Fruit fly (Drosophila melanogaster) whole organism, embryonic: ENCODE measurements around the gene CG10638.

ENCODE experiments used
- CG11398 ChIP-seq: fragments of 200-800 bp; sonication (Bioruptor generic); optimal IDR thresholded peaks from 2 replicates; lab custom pipeline; 2016; ENCODE audit warnings: missing biosample characterization, missing genetic modification characterization
- CG11504 ChIP-seq: fragments of 200-800 bp; sonication (Bioruptor generic); optimal IDR thresholded peaks from 3 replicates; lab custom pipeline; 2019; ENCODE audit warnings: missing biosample characterization, mild to moderate bottlenecking, missing genetic modification characterization, moderate library complexity
- CG12769 ChIP-seq: fragments of 200-800 bp; sonication (Bioruptor generic); optimal IDR thresholded peaks from 2 replicates; lab custom pipeline; 2019; ENCODE audit warnings: missing biosample characterization, mild to moderate bottlenecking, missing genetic modification characterization, moderate library complexity
- CG13624 ChIP-seq: fragments of 200-800 bp; sonication (Bioruptor generic); optimal IDR thresholded peaks from 2 replicates; lab custom pipeline; 2016; ENCODE audit warnings: missing biosample characterization, missing genetic modification characterization
- CG16813 ChIP-seq: fragments of 200-800 bp; sonication (Bioruptor generic); IDR thresholded peaks from 3 replicates; pipeline ENCODE4 v1.3.6; 2022; ENCODE audit warnings: missing biosample characterization, missing genetic modification characterization; ENCODE audit not compliant: partially characterized antibody
- CG2120 ChIP-seq: fragments of 200-800 bp; sonication (Bioruptor generic); optimal IDR thresholded peaks from 3 replicates; lab custom pipeline; 2016; ENCODE audit warnings: missing biosample characterization, missing genetic modification characterization
- CG2199 ChIP-seq: fragments of 200-800 bp; sonication (Bioruptor generic); IDR thresholded peaks from 3 replicates; pipeline ENCODE4 v1.3.6; 2022; ENCODE audit warnings: missing biosample characterization, missing genetic modification characterization
- CG2875 ChIP-seq: fragments of 200-800 bp; sonication (Bioruptor generic); optimal IDR thresholded peaks from 2 replicates; lab custom pipeline; 2017; ENCODE audit warnings: missing biosample characterization, mild to moderate bottlenecking, missing genetic modification characterization, missing genetic modification reagents
- CG3065 ChIP-seq: fragments of 200-800 bp; sonication (Bioruptor generic); optimal IDR thresholded peaks from 2 replicates; lab custom pipeline; 2016; ENCODE audit warnings: missing biosample characterization, missing genetic modification characterization
- CG3407 ChIP-seq: fragments of 200-800 bp; sonication (Bioruptor generic); optimal IDR thresholded peaks from 2 replicates; lab custom pipeline; 2018; ENCODE audit warnings: missing biosample characterization, mild to moderate bottlenecking, missing genetic modification characterization
- CG34224 ChIP-seq: fragments of 200-800 bp; sonication (Bioruptor generic); IDR thresholded peaks from 3 replicates; pipeline ENCODE4 v1.3.6; 2022; ENCODE audit warnings: missing biosample characterization, missing genetic modification characterization; ENCODE audit not compliant: partially characterized antibody
- CG4282 ChIP-seq: fragments of 200-800 bp; sonication (Bioruptor generic); optimal IDR thresholded peaks from 2 replicates; lab custom pipeline; 2016; ENCODE audit warnings: missing biosample characterization, missing genetic modification characterization
- CG5180 ChIP-seq: fragments of 200-800 bp; sonication (Bioruptor generic); optimal IDR thresholded peaks from 3 replicates; lab custom pipeline; 2017; ENCODE audit warnings: missing biosample characterization, missing genetic modification characterization, mild to moderate bottlenecking, moderate library complexity, missing genetic modification reagents
- CG6272 ChIP-seq: fragments of 200-800 bp; sonication (Bioruptor generic); IDR thresholded peaks from 2 replicates; pipeline ENCODE4 v1.3.6; 2022; ENCODE audit warnings: missing biosample characterization, missing genetic modification characterization
- CG6683 ChIP-seq: fragments of 200-800 bp; sonication (Bioruptor generic); optimal IDR thresholded peaks from 2 replicates; lab custom pipeline; 2017; ENCODE audit warnings: missing biosample characterization, mild to moderate bottlenecking, missing genetic modification characterization, missing genetic modification reagents
- CG6689 ChIP-seq: fragments of 200-800 bp; sonication (Bioruptor generic); IDR thresholded peaks from 2 replicates; pipeline ENCODE4 v1.3.6; 2022; ENCODE audit warnings: missing biosample characterization, missing genetic modification characterization
- CG7745 ChIP-seq: fragments of 200-800 bp; sonication (Bioruptor generic); optimal IDR thresholded peaks from 2 replicates; lab custom pipeline; 2018; ENCODE audit warnings: missing biosample characterization, mild to moderate bottlenecking, missing genetic modification characterization, moderate library complexity
- CG7928 ChIP-seq: fragments of 200-800 bp; sonication (Bioruptor generic); optimal IDR thresholded peaks from 2 replicates; lab custom pipeline; 2017; ENCODE audit warnings: missing biosample characterization, mild to moderate bottlenecking, missing genetic modification characterization
- CG8281 ChIP-seq: fragments of 200-800 bp; sonication (Bioruptor generic); optimal IDR thresholded peaks from 2 replicates; lab custom pipeline; 2018; ENCODE audit warnings: missing biosample characterization, mild to moderate bottlenecking, missing genetic modification characterization, moderate library complexity
- CG8765 ChIP-seq: fragments of 200-800 bp; sonication (Bioruptor generic); IDR thresholded peaks from 2 replicates; pipeline ENCODE4 v1.3.6; 2022; ENCODE audit warnings: missing biosample characterization, missing genetic modification characterization
- CG8944 ChIP-seq: fragments of 200-800 bp; sonication (Bioruptor generic); optimal IDR thresholded peaks from 3 replicates; lab custom pipeline; 2016; ENCODE audit warnings: missing biosample characterization, missing genetic modification characterization
- Camta ChIP-seq: fragments of 200-800 bp; sonication (Bioruptor generic); optimal IDR thresholded peaks from 2 replicates; lab custom pipeline; 2016; ENCODE audit warnings: missing biosample characterization, missing genetic modification characterization
- Doc2 ChIP-seq: fragments of 200-800 bp; sonication (Bioruptor generic); IDR thresholded peaks from 2 replicates; pipeline ENCODE4 v1.3.6; 2022; ENCODE audit warnings: missing biosample characterization, missing genetic modification characterization
- Drgx ChIP-seq: fragments of 200-800 bp; sonication (Bioruptor generic); IDR thresholded peaks from 2 replicates; pipeline ENCODE4 v1.3.6; 2022; ENCODE audit warnings: missing biosample characterization, missing genetic modification characterization
- Elba2 ChIP-seq: fragments of 200-800 bp; sonication (Bioruptor generic); optimal IDR thresholded peaks from 3 replicates; lab custom pipeline; 2016; ENCODE audit warnings: missing biosample characterization, missing genetic modification characterization
- Fer1 ChIP-seq: fragments of 200-800 bp; sonication (Bioruptor generic); optimal IDR thresholded peaks from 2 replicates; lab custom pipeline; 2017; ENCODE audit warnings: missing biosample characterization, mild to moderate bottlenecking, missing genetic modification characterization
- HHEX ChIP-seq: fragments of 200-800 bp; sonication (Bioruptor generic); optimal IDR thresholded peaks from 3 replicates; lab custom pipeline; 2017; ENCODE audit warnings: missing biosample characterization, mild to moderate bottlenecking, missing genetic modification characterization, missing genetic modification reagents
- Kr ChIP-seq: fragments of 200-800 bp; sonication (Bioruptor generic); optimal IDR thresholded peaks from 2 replicates; lab custom pipeline; 2017; ENCODE audit warnings: missing biosample characterization, mild to moderate bottlenecking, missing genetic modification characterization
- Mad ChIP-seq: fragments of 200-800 bp; sonication (Bioruptor generic); optimal IDR thresholded peaks from 2 replicates; lab custom pipeline; 2016; ENCODE audit warnings: missing biosample characterization, missing genetic modification characterization
- Spps ChIP-seq: fragments of 200-800 bp; sonication (Bioruptor generic); optimal IDR thresholded peaks from 2 replicates; lab custom pipeline; 2018; ENCODE audit warnings: missing biosample characterization, mild to moderate bottlenecking, missing genetic modification characterization
- Tbp ChIP-seq: fragments of >200 bp; optimal IDR thresholded peaks from 2 replicates; lab custom pipeline; 2018; ENCODE audit warnings: missing biosample characterization, missing genetic modification characterization
- Trl ChIP-seq, 3 experiments: fragments of >200 bp in 2 of 3; fragments of 200-800 bp in 1 of 3; sonication (Bioruptor generic) in 1 of 3; optimal IDR thresholded peaks; 2 replicates in 1 of 3; 3 replicates in 2 of 3; lab custom pipeline; 2016 to 2017; ENCODE audit warnings: missing biosample characterization in 1 of 3, missing genetic modification characterization in 1 of 3
- btn ChIP-seq: fragments of 200-800 bp; sonication (Bioruptor generic); optimal IDR thresholded peaks from 2 replicates; lab custom pipeline; 2016; ENCODE audit warnings: missing biosample characterization, missing genetic modification characterization
- cato ChIP-seq: fragments of 200-800 bp; sonication (Bioruptor generic); optimal IDR thresholded peaks from 2 replicates; lab custom pipeline; 2016; ENCODE audit warnings: missing biosample characterization, missing genetic modification characterization, borderline replicate concordance
- cg ChIP-seq: fragments of 200-800 bp; sonication (Bioruptor generic); optimal IDR thresholded peaks from 3 replicates; lab custom pipeline; 2019; ENCODE audit warnings: missing biosample characterization, mild to moderate bottlenecking, missing genetic modification characterization, moderate library complexity
- dan ChIP-seq: fragments of 200-800 bp; sonication (Bioruptor generic); IDR thresholded peaks from 2 replicates; pipeline ENCODE4 v1.3.6; 2022; ENCODE audit warnings: missing biosample characterization, missing genetic modification characterization
- dmrt99B ChIP-seq: fragments of 200-800 bp; sonication (Bioruptor generic); optimal IDR thresholded peaks from 2 replicates; lab custom pipeline; 2018; ENCODE audit warnings: missing biosample characterization, mild to moderate bottlenecking, missing genetic modification characterization, moderate library complexity
- dysf ChIP-seq: fragments of 200-800 bp; sonication (Bioruptor generic); IDR thresholded peaks from 3 replicates; pipeline ENCODE4 v1.3.6; 2022; ENCODE audit warnings: missing biosample characterization, missing genetic modification characterization
- eyg ChIP-seq: fragments of 200-800 bp; sonication (Bioruptor generic); optimal IDR thresholded peaks from 3 replicates; lab custom pipeline; 2016; ENCODE audit warnings: missing biosample characterization, missing genetic modification characterization
- ken ChIP-seq: fragments of 200-800 bp; sonication (Bioruptor generic); IDR thresholded peaks from 3 replicates; pipeline ENCODE4 v1.3.6; 2022; ENCODE audit warnings: missing biosample characterization, missing genetic modification characterization
- nom ChIP-seq: fragments of 200-800 bp; sonication (Bioruptor generic); optimal IDR thresholded peaks from 2 replicates; lab custom pipeline; 2017; ENCODE audit warnings: missing biosample characterization, missing genetic modification characterization, mild to moderate bottlenecking, moderate library complexity, missing genetic modification reagents
- psq ChIP-seq: fragments of 200-800 bp; sonication (Bioruptor generic); optimal IDR thresholded peaks from 2 replicates; lab custom pipeline; 2017; ENCODE audit warnings: missing biosample characterization, missing genetic modification characterization
- ro ChIP-seq: fragments of 200-800 bp; sonication (Bioruptor generic); IDR thresholded peaks from 2 replicates; pipeline ENCODE4 v1.3.6; 2022; ENCODE audit warnings: missing biosample characterization, missing genetic modification characterization
- run ChIP-seq: fragments of 200-800 bp; sonication (Bioruptor generic); optimal IDR thresholded peaks from 3 replicates; lab custom pipeline; 2018; ENCODE audit warnings: missing biosample characterization, mild to moderate bottlenecking, missing genetic modification characterization
- sna ChIP-seq: fragments of 200-800 bp; sonication (Bioruptor generic); IDR thresholded peaks from 2 replicates; pipeline ENCODE4 v1.3.6; 2022; ENCODE audit warnings: missing biosample characterization, missing genetic modification characterization; ENCODE audit not compliant: partially characterized antibody
- tio ChIP-seq: fragments of 200-800 bp; sonication (Bioruptor generic); optimal IDR thresholded peaks from 2 replicates; lab custom pipeline; 2017; ENCODE audit warnings: missing biosample characterization, missing genetic modification characterization, inconsistent platforms
- vfl ChIP-seq: fragments of 200-800 bp; sonication (Bioruptor generic); optimal IDR thresholded peaks from 2 replicates; lab custom pipeline; 2016; ENCODE audit warnings: missing biosample characterization, missing genetic modification characterization

The CG10638 gene

dm6 chr3L:12515691-12516455 lies 14.8 kb upstream of the CG10638 start (continued):
- TF ChIP-seq Doc2 (GFP tag; lab: Robert Waterston, UW) (no peak), CG2875 (GFP tag; lab: Kevin White, UChicago) (no peak), Fer1 (GFP tag; lab: Kevin White, UChicago) (no peak), CG11504 (tag; lab: Kevin White, UChicago) (no peak), Drgx (GFP tag; lab: Robert Waterston, UW) (peak; percentile 72), CG11398 (GFP tag; lab: Kevin White, UChicago) (no peak), CG34224 (GFP tag; lab: Robert Waterston, UW) (0 out of 3 replicates have a peak, but pooled peaks have one; percentile 14), vfl (GFP tag; lab: Kevin White, UChicago) (no peak), CG8765 (GFP tag; lab: Robert Waterston, UW) (no peak), run (no peak), CG2199 (0 out of 3 replicates have a peak, but pooled peaks have one; percentile 7), eyg (GFP tag; lab: Kevin White, UChicago) (no peak), cg (GFP tag; lab: Kevin White, UChicago) (peak; percentile 14), HHEX (GFP tag; lab: Kevin White, UChicago) (no peak), CG12769 (peak; percentile 24), cato (GFP tag; lab: Kevin White, UChicago) (no peak), CG7745 (tag; lab: Kevin White, UChicago) (no peak), Elba2 (GFP tag; lab: Kevin White, UChicago) (no peak), nom (GFP tag; lab: Kevin White, UChicago) (peak; percentile 95), Trl (optimal IDR thresholded peaks at IDR 0.05; lab: Kevin White, UChicago) (peak; percentile 69 to 73), Trl (GFP tag; optimal IDR thresholded peaks at IDR 0.05; lab: Kevin White, UChicago) (no peak)
- TF ChIP-seq, all 482 proteins: peak for 14

- TF ChIP-seq tio (GFP tag; lab: Kevin White, UChicago) (no peak), CG3407 (GFP tag; lab: Kevin White, UChicago) (peak; percentile 82), CG7928 (GFP tag; lab: Kevin White, UChicago) (peak; percentile 100), dysf (GFP tag; lab: Robert Waterston, UW) (peak; percentile 82), Tbp (GFP tag; lab: Kevin White, UChicago) (peak; percentile 67), psq (GFP tag; lab: Kevin White, UChicago) (peak; percentile 74), ken (GFP tag; lab: Robert Waterston, UW) (peak; percentile 87), Doc2 (GFP tag; lab: Robert Waterston, UW) (no peak; the same call in 1 of the 2 replicates), CG5180 (GFP tag; lab: Kevin White, UChicago) (no peak), CG8944 (GFP tag; lab: Kevin White, UChicago) (peak; percentile 95), CG3065 (GFP tag; lab: Kevin White, UChicago) (peak; percentile 64), CG13624 (peak; percentile 96), CG6683 (peak; percentile 64), CG8281 (tag; lab: Kevin White, UChicago) (peak; percentile 48), CG6272 (peak; percentile 87), btn (GFP tag; lab: Kevin White, UChicago) (peak; percentile 74), CG2120 (GFP tag; lab: Kevin White, UChicago) (peak; percentile 97), CG16813 (GFP tag; lab: Robert Waterston, UW) (peak; percentile 41; the same call in 1 of the 3 replicates), Mad (GFP tag; lab: Kevin White, UChicago) (peak; percentile 93), dan (GFP tag; lab: Robert Waterston, UW) (no peak), CG6689 (GFP tag; lab: Robert Waterston, UW) (peak; percentile 87), ro (GFP tag; lab: Robert Waterston, UW) (peak; percentile 57; the same call in 1 of the 2 replicates), sna (GFP tag; lab: Robert Waterston, UW) (0 out of 2 replicates have a peak, but pooled peaks have one; percentile 17), Kr (GFP tag; lab: Kevin White, UChicago) (no peak), Camta (GFP tag; lab: Kevin White, UChicago) (peak; percentile 91), dmrt99B (tag; lab: Kevin White, UChicago) (peak; percentile 71), Spps (tag; lab: Kevin White, UChicago) (peak; percentile 70), CG4282 (GFP tag; lab: Kevin White, UChicago) (peak; percentile 90)
Measured at dm6 chr3L:12514762-12515215, 13.7 kb upstream of the CG10638 start, which contains the start of the genes sti and tral. TSS of gene sti (minus strand) at chr3L:12514815. TSS of gene tral (plus strand) at chr3L:12515059.
